Worm (Caenorhabditis elegans) whole organism, early embryonic: ENCODE results near the gene ugt-56.

ENCODE experiments used
- F13C5.2 ChIP-seq: sonication (generic microtip); optimal IDR thresholded peaks from 2 replicates; lab custom pipeline; 2017; ENCODE audit warnings: mild to moderate bottlenecking, missing genetic modification characterization, inconsistent platforms, missing compliant biosample characterization
- aly-1 ChIP-seq: sonication (generic microtip); optimal IDR thresholded peaks from 2 replicates; lab custom pipeline; 2016; ENCODE audit warnings: missing genetic modification characterization, missing compliant biosample characterization
- ama-1 ChIP-seq: fragments of 150-350 bp; optimal IDR thresholded peaks from 2 replicates; lab custom pipeline; 2014
- ceh-13 ChIP-seq: fragments of 200-800 bp; sonication (Bioruptor generic); optimal IDR thresholded peaks from 2 replicates; lab custom pipeline; 2018; ENCODE audit warnings: mild to moderate bottlenecking, missing genetic modification characterization, missing compliant biosample characterization
- ceh-36 ChIP-seq: sonication (generic microtip); optimal IDR thresholded peaks from 2 replicates; lab custom pipeline; 2016; ENCODE audit warnings: missing genetic modification characterization, inconsistent platforms, missing compliant biosample characterization
- ets-7 ChIP-seq: sonication (generic microtip); optimal IDR thresholded peaks from 2 replicates; lab custom pipeline; 2016; ENCODE audit warnings: missing genotype, missing genetic modification characterization, missing compliant biosample characterization
- flt-1 ChIP-seq: fragments of 200-800 bp; sonication (Bioruptor generic); IDR thresholded peaks from 2 replicates; pipeline ENCODE4 v1.3.6; 2022; ENCODE audit warnings: missing genetic modification characterization, missing compliant biosample characterization
- hmg-4 ChIP-seq: fragments of 200-800 bp; sonication (Bioruptor generic); optimal IDR thresholded peaks from 2 replicates; lab custom pipeline; 2018; ENCODE audit warnings: mild to moderate bottlenecking, missing genetic modification characterization, missing compliant biosample characterization
- hnd-1 ChIP-seq: sonication (generic microtip); optimal IDR thresholded peaks from 2 replicates; lab custom pipeline; 2016; ENCODE audit warnings: missing genetic modification characterization, missing compliant biosample characterization
- pes-1 ChIP-seq: fragments of 200-800 bp; sonication (Bioruptor generic); IDR thresholded peaks from 2 replicates; pipeline ENCODE4 v1.3.6; 2022; ENCODE audit warnings: missing genetic modification reagents, missing genetic modification characterization, missing compliant biosample characterization
- scrt-1 ChIP-seq: fragments of 200-800 bp; sonication (Bioruptor generic); IDR thresholded peaks from 2 replicates; pipeline ENCODE4 v1.3.6; 2022; ENCODE audit warnings: missing genetic modification characterization, missing compliant biosample characterization
- sea-1 ChIP-seq: fragments of 200-800 bp; sonication (Bioruptor generic); conservative IDR thresholded peaks from 2 replicates; pipeline ENCODE4 v1.3.6; 2022; ENCODE audit warnings: missing genetic modification characterization, missing compliant biosample characterization
- tbx-11 ChIP-seq: fragments of 200-800 bp; sonication (Bioruptor generic); IDR thresholded peaks from 2 replicates; pipeline ENCODE4 v1.3.6; 2022; ENCODE audit warnings: missing genetic modification characterization, missing compliant biosample characterization
- tbx-37 ChIP-seq: fragments of 200-800 bp; sonication (Bioruptor generic); conservative IDR thresholded peaks from 2 replicates; pipeline ENCODE4 v1.3.6; 2022; ENCODE audit warnings: missing genetic modification reagents, missing genetic modification characterization, missing compliant biosample characterization

DNA sequence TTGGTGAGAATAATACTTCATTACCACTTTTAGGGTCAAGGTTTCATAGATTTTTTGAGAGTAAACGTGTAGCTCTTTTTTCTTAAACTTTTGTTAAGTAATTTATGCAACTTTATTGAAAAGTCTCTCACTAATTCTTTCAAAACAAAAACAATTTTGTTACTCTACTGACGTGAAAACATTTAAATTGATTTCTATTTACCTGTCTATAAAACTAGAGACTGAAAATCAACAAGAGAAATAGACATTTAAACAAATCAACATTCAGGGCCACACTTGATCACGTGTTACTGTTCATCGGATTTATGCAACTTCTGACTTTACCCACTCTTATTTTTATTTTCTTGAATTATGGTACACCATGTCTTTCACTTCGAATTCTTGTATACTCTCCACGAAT is 2.4 kb upstream of the ugt-56 start, which contains the start of gene ugt-55:
- no peak for TF ChIP-seq tbx-37 (GFP tag; lab: Robert Waterston, UW)
- no peak for TF ChIP-seq F13C5.2 (tag; lab: Kevin White, UChicago)
- no peak for TF ChIP-seq hmg-4 (GFP tag; lab: Kevin White, UChicago)
- TF ChIP-seq flt-1 (GFP tag; lab: Robert Waterston, UW) = no peak
- no peak for TF ChIP-seq ceh-13 (GFP tag; lab: Kevin White, UChicago)
- no peak for TF ChIP-seq pes-1 (GFP tag; lab: Robert Waterston, UW)
- TF ChIP-seq hnd-1 (tag; lab: Kevin White, UChicago) = no peak
- TF ChIP-seq ama-1 (lab: Kevin White, UChicago) = no peak
- TF ChIP-seq ceh-36 (tag; lab: Kevin White, UChicago) = no peak
- TF ChIP-seq scrt-1 (GFP tag; lab: Robert Waterston, UW) = no peak
- TF ChIP-seq tbx-11 (GFP tag; lab: Robert Waterston, UW) = no peak
- TF ChIP-seq ets-7 = no peak
- TF ChIP-seq aly-1 (tag; lab: Kevin White, UChicago) = no peak
- TF ChIP-seq sea-1 = no peak
